Worm (Caenorhabditis elegans) whole organism, early embryonic: Measurements from ENCODE around the gene lmtr-2.

Experiments used
- B0310.2 ChIP-seq: sonication (generic microtip); optimal IDR thresholded peaks from 2 replicates; lab custom pipeline; 2016; ENCODE audit warnings: mild to moderate bottlenecking, missing genetic modification characterization, missing compliant biosample characterization
- F13C5.2 ChIP-seq: sonication (generic microtip); optimal IDR thresholded peaks from 2 replicates; lab custom pipeline; 2017; ENCODE audit warnings: mild to moderate bottlenecking, missing genetic modification characterization, inconsistent platforms, missing compliant biosample characterization
- aly-1 ChIP-seq: sonication (generic microtip); optimal IDR thresholded peaks from 2 replicates; lab custom pipeline; 2016; ENCODE audit warnings: missing genetic modification characterization, missing compliant biosample characterization
- ama-1 ChIP-seq: fragments of 150-350 bp; optimal IDR thresholded peaks from 2 replicates; lab custom pipeline; 2014
- ceh-13 ChIP-seq: fragments of 200-800 bp; sonication (Bioruptor generic); optimal IDR thresholded peaks from 2 replicates; lab custom pipeline; 2018; ENCODE audit warnings: mild to moderate bottlenecking, missing genetic modification characterization, missing compliant biosample characterization
- ceh-36 ChIP-seq: sonication (generic microtip); optimal IDR thresholded peaks from 2 replicates; lab custom pipeline; 2016; ENCODE audit warnings: missing genetic modification characterization, inconsistent platforms, missing compliant biosample characterization
- ets-7 ChIP-seq: sonication (generic microtip); optimal IDR thresholded peaks from 2 replicates; lab custom pipeline; 2016; ENCODE audit warnings: missing genotype, missing genetic modification characterization, missing compliant biosample characterization
- flt-1 ChIP-seq: fragments of 200-800 bp; sonication (Bioruptor generic); IDR thresholded peaks from 2 replicates; pipeline ENCODE4 v1.3.6; 2022; ENCODE audit warnings: missing genetic modification characterization, missing compliant biosample characterization
- hmbx-1 ChIP-seq: sonication (generic microtip); optimal IDR thresholded peaks from 2 replicates; lab custom pipeline; 2016; ENCODE audit warnings: mild to moderate bottlenecking, missing genetic modification characterization, missing compliant biosample characterization
- hmg-4 ChIP-seq: fragments of 200-800 bp; sonication (Bioruptor generic); optimal IDR thresholded peaks from 2 replicates; lab custom pipeline; 2018; ENCODE audit warnings: mild to moderate bottlenecking, missing genetic modification characterization, missing compliant biosample characterization
- hnd-1 ChIP-seq: sonication (generic microtip); optimal IDR thresholded peaks from 2 replicates; lab custom pipeline; 2016; ENCODE audit warnings: missing genetic modification characterization, missing compliant biosample characterization
- pes-1 ChIP-seq: fragments of 200-800 bp; sonication (Bioruptor generic); IDR thresholded peaks from 2 replicates; pipeline ENCODE4 v1.3.6; 2022; ENCODE audit warnings: missing genetic modification reagents, missing genetic modification characterization, missing compliant biosample characterization
- scrt-1 ChIP-seq: fragments of 200-800 bp; sonication (Bioruptor generic); IDR thresholded peaks from 2 replicates; pipeline ENCODE4 v1.3.6; 2022; ENCODE audit warnings: missing genetic modification characterization, missing compliant biosample characterization
- sea-1 ChIP-seq: fragments of 200-800 bp; sonication (Bioruptor generic); conservative IDR thresholded peaks from 2 replicates; pipeline ENCODE4 v1.3.6; 2022; ENCODE audit warnings: missing genetic modification characterization, missing compliant biosample characterization
- tbx-11 ChIP-seq: fragments of 200-800 bp; sonication (Bioruptor generic); IDR thresholded peaks from 2 replicates; pipeline ENCODE4 v1.3.6; 2022; ENCODE audit warnings: missing genetic modification characterization, missing compliant biosample characterization
- tbx-37 ChIP-seq: fragments of 200-800 bp; sonication (Bioruptor generic); conservative IDR thresholded peaks from 2 replicates; pipeline ENCODE4 v1.3.6; 2022; ENCODE audit warnings: missing genetic modification reagents, missing genetic modification characterization, missing compliant biosample characterization
- tra-4 ChIP-seq: sonication (generic microtip); optimal IDR thresholded peaks from 2 replicates; lab custom pipeline; 2017; ENCODE audit warnings: missing genetic modification characterization, missing compliant biosample characterization

The lmtr-2 gene

DNA sequence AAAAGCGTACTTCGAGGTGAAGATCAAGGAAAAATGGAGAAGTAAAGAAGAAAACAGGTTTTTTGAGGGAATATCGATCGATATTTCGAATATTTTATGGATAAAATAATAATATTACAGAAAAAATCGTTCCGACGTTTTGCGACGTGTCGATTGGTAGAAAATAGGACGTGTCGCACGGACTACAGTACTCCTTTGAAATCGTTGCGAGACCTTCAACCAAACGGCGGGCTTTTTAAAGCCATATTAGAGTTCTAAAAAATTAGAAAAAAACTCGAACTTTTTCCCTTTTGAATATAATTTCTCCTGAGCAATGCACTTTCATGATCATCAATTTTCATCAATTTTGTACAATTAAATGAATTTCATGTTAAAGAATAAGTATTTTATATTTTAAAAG is 803 bp downstream of the lmtr-2 start, which contains the start of gene Y97E10AR.4:
Y97E10AR.4 (minus strand) TSS at position 131 of the 400 bp plus-strand sequence.
- TF ChIP-seq pes-1 (no peak), hmg-4 (GFP tag; lab: Kevin White, UChicago) (no peak), ama-1 (lab: Kevin White, UChicago) (no peak), tra-4 (no peak), tbx-11 (GFP tag; lab: Robert Waterston, UW) (no peak)

DNA sequence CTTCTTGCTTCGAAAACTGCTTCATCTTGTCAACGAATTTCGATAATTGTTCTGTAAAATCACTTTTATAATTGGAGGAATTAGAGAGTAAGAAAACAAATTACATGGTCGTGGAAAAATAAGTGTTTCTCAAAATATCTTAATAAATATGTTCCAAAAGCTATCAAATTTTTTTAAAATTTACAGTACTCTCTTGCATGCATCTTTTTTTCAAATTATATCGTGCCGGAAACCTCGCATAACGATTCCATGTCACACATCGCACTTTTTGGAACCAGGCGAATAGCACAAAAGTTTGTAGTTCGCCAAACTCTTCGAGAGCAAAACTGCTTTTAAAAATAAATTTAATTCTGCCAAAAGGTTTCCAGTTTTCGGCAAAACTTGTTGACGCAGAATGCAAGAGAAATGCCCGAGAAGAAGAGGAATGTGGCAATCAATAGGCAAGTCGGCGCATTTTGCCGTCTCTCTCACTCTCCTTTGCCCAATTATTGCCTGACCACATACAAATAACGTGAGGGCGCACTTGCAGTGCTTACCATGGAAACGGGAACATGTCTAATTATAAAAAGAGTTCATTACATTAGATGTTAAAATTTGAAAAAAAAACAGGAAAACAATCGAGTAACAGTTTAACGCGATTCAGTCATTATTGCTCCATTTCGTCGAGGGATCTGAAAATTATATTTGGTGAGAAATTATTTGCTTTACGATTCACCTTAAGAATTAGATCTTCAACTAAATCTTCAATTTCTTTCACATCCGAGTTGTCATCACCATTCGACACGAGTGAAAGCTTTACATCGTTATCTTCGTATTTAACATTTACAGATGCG is 3.2 kb downstream of the lmtr-2 start, which contains the start of gene Y97E10AR.3:
Y97E10AR.3 (minus strand) TSS at position 51 of the 833 bp plus-strand sequence.
- TF ChIP-seq hnd-1 (tag; lab: Kevin White, UChicago) (no peak), pes-1 (no peak), ceh-36 (no peak), scrt-1 (no peak), ets-7 (no peak), tra-4 (no peak), hmbx-1 (tag; lab: Kevin White, UChicago) (no peak), aly-1 (no peak), ceh-13 (GFP tag; lab: Kevin White, UChicago) (no peak), sea-1 (no peak), F13C5.2 (tag; lab: Kevin White, UChicago) (no peak), ama-1 (lab: Kevin White, UChicago) (no peak), flt-1 (GFP tag; lab: Robert Waterston, UW) (no peak), hmg-4 (GFP tag; lab: Kevin White, UChicago) (no peak), tbx-11 (GFP tag; lab: Robert Waterston, UW) (no peak), B0310.2 (tag; lab: Kevin White, UChicago) (no peak), tbx-37 (GFP tag; lab: Robert Waterston, UW) (no peak)

DNA sequence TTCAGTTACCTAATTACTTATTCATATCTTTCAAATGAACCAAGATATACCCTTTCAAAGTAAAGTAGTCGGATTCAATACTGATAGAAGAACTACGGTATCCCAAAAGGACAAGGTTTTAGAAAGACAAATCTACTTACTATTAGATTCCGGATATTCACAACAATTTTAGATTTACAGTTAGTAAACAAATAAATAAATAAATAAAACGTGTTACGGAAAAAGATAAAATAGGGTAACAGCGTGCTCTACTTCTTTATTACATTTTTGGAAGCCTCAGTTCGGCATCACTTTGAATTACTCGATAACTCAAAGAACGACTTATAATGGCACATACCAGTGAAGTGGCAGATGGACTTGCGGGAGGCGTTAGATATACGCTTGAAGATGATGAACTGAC is 5.9 kb downstream of the lmtr-2 start, which contains the start of gene Y97E10AR.8:
Y97E10AR.8 (plus strand) TSS at position 301 of the 400 bp plus-strand sequence.
- TF ChIP-seq aly-1 (no peak), ama-1 (lab: Kevin White, UChicago) (no peak), ets-7 (no peak)

DNA sequence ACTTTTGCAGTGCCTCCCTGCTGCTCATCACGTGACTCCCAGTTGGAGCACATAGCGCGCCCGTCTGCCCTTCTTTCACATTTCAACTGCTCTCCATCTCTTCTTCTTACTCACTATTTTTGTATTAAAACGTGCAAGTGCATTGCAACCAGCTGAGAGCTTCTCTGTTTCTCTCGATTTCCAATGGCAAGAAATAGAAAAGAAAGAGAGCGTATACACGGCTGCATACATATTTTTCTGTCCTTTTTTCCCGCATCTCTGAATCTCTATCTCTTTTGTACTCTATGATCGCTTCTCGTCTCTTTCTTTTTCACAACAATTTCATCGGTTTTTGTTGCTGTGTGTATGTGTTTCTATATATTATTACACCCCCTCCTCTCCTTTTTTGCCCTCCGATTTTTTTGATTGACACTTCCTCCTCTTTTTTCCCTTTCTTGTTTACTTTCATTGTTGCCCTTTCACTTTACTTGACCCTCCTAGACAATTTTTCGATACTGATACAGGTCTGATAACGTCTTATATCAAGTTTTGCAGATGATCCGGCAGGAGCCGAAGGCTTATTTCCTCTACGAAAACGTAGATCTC is 9.9 kb downstream of the lmtr-2 start, which contains the start of gene Y97E10AR.1:
Y97E10AR.1 (plus strand) TSS at position 535 of the 585 bp plus-strand sequence.
- TF ChIP-seq F13C5.2 (tag; lab: Kevin White, UChicago) (peak; percentile 22), tra-4 (no peak), B0310.2 (tag; lab: Kevin White, UChicago) (no peak), aly-1 (no peak), hnd-1 (tag; lab: Kevin White, UChicago) (peak; percentile 16), hmg-4 (GFP tag; lab: Kevin White, UChicago) (peak; percentile 40)

DNA sequence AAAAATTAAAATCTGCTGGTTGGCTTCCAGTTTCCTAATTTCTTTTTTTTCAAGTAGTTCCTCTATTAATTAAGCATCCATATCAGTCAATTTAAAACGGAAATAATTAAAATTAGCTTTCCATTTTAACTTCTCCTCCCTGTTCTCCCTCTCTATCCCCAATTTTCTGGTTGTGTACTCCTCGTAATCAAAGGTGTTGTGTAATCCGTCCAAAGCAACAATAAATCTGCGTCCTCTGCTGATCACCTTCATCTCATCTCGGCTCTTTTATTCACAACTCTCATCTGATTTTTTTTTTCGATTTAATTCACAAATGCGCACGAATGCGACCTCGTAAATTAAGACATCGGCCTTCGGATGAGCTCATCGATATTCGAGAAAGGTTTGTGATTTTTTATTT is 15.0 kb downstream of the lmtr-2 start, which contains the start of gene Y97E10AR.2:
Y97E10AR.2 (plus strand) TSS at position 301 of the 400 bp plus-strand sequence.
- no peak for TF ChIP-seq F13C5.2 (tag; lab: Kevin White, UChicago)

DNA sequence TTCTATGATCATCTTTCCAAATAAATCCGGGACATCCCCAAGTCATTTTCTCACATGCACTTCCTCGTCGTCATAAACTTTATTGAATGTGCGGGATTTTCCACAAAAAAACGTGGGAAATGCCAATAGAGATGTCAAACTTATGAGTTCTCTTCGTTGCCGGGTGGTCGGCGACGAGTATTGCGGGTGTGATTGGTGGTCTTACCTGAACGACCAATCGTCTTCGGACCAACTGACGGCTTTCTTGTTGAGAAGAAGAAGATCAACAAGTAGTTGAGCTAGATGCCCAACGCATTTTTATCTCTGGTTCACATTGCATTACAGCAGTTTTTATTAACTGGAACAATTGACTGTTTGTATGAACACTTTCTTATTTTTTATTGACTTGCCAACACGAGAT is 15.7 kb downstream of the lmtr-2 start:
- TF ChIP-seq hmbx-1 (tag; lab: Kevin White, UChicago) (no peak), pes-1 (no peak), tbx-37 (GFP tag; lab: Robert Waterston, UW) (no peak), B0310.2 (tag; lab: Kevin White, UChicago) (no peak), scrt-1 (no peak), hnd-1 (tag; lab: Kevin White, UChicago) (no peak), flt-1 (GFP tag; lab: Robert Waterston, UW) (no peak), aly-1 (no peak), ama-1 (lab: Kevin White, UChicago) (no peak)

DNA sequence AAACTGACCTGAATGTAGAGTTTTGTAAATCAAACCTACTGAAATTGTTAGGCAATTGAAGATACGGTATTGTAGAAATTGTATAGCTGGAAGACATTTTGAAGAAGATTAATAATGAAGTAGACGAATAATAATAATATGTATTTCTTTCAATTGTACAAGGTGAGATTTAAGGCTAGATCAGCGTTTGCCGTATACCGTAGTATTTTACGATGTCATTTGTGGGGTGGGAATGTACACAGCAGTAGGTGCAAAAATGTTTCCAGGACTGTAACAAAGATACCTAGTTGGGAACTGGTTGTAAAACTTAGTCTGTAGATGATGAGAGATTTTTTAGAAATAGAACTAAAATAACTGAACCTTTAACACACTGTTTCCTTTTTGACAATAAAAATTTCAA is 16.3 kb downstream of the lmtr-2 start, which contains the start of gene ceh-76:
ceh-76 (minus strand) TSS at position 101 of the 400 bp plus-strand sequence.
- TF ChIP-seq ceh-13 (GFP tag; lab: Kevin White, UChicago) (no peak), hnd-1 (tag; lab: Kevin White, UChicago) (no peak), hmg-4 (GFP tag; lab: Kevin White, UChicago) (no peak), ceh-36 (no peak), B0310.2 (tag; lab: Kevin White, UChicago) (no peak), sea-1 (no peak), hmbx-1 (tag; lab: Kevin White, UChicago) (no peak), flt-1 (GFP tag; lab: Robert Waterston, UW) (no peak), pes-1 (no peak), tbx-37 (GFP tag; lab: Robert Waterston, UW) (no peak), tra-4 (no peak), ets-7 (no peak)

DNA sequence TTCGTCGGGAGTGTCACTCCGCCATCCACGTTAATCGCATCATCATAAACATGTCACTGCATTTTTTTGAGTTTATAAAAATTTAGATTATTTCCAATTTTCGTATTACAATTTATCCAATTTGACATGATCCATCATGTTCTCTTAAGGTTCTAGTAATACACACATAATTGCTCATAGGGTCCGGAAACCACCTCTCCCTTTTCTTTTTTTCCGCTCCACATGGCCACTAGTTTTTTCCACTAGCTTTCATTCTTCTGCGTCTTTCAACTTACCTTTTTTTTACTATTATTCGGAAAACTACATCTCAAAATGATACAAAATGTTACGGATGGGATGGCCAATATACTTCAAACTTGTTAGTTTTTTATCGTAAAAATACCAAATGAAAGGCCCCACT is 25.0 kb downstream of the lmtr-2 start, which contains the start of gene Y97E10AL.1:
Y97E10AL.1 (plus strand) TSS at position 301 of the 400 bp plus-strand sequence.
- no peak for TF ChIP-seq tbx-11 (GFP tag; lab: Robert Waterston, UW)
- no peak for TF ChIP-seq aly-1
- no peak for TF ChIP-seq sea-1
- no peak for TF ChIP-seq F13C5.2 (tag; lab: Kevin White, UChicago)
- no peak for TF ChIP-seq ceh-36
- TF ChIP-seq B0310.2 (tag; lab: Kevin White, UChicago) = no peak
